Worm (Caenorhabditis elegans): ENCODE results near the gene K12H6.12.

DNA sequence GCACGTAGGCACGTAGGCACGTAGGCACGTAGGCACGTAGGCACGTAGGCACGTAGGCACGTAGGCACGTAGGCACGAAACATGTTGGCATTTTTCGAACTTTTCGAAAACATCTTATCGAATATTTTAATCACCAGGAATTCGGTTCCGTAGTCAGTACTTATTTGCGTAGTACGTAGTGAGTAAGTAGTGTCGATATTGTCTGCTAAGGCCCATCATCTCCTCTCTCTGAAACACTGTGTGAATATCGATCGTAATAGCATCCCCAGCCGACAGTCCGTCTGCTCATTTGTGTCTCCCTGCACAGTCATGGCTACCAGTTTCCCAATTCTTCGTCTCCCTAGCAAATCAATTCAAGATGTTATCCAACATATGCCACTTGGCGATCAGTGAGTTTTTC is 45.8 kb upstream of the K12H6.12 start, which contains the start of gene fbxb-106:
- no peak for TF ChIP-seq tbx-2 (tag; optimal IDR thresholded peaks at IDR 0.05)
- no peak for TF ChIP-seq K02D7.2 (tag; optimal IDR thresholded peaks at IDR 0.05)
- no peak for TF ChIP-seq hlh-13 (GFP tag; optimal IDR thresholded peaks at IDR 0.05)
- no peak for TF ChIP-seq fax-1 (tag; optimal IDR thresholded peaks at IDR 0.05)
- TF ChIP-seq madf-2 (tag; optimal IDR thresholded peaks at IDR 0.05), result no peak
- TF ChIP-seq pha-4 (tag; optimal IDR thresholded peaks at IDR 0.05), result no peak
- no peak for TF ChIP-seq ceh-18 (tag; optimal IDR thresholded peaks at IDR 0.05)
- no peak for TF ChIP-seq ahr-1 (tag; optimal IDR thresholded peaks at IDR 0.05)
- no peak for TF ChIP-seq tbx-7 (tag; optimal IDR thresholded peaks at IDR 0.05)
- no peak for TF ChIP-seq ceh-14 (tag; optimal IDR thresholded peaks at IDR 0.05)
- TF ChIP-seq nfya-1 (tag; optimal IDR thresholded peaks at IDR 0.05), result no peak
